Worm (Caenorhabditis elegans) whole organism, mixed stage, embryonic: ENCODE results near the gene rnf-5.
A peak's percentile ranks its signal among the peaks of the same experiment; 100 is the strongest.

Source experiments
- M03D4.4 ChIP-seq: sonication (generic microtip); optimal IDR thresholded peaks from 2 replicates; lab custom pipeline; 2017; ENCODE audit warnings: mild to moderate bottlenecking, missing genetic modification characterization, missing compliant biosample characterization
- bed-3 ChIP-seq: fragments of 200-800 bp; sonication (Bioruptor generic); optimal IDR thresholded peaks from 3 replicates; lab custom pipeline; 2018; ENCODE audit warnings: mild to moderate bottlenecking, missing genetic modification characterization, moderate library complexity, missing compliant biosample characterization
- blmp-1 ChIP-seq: fragments of 150-350 bp; optimal IDR thresholded peaks from 2 replicates; lab custom pipeline; 2014; ENCODE audit warnings: missing biosample characterization, missing genetic modification characterization
- ceh-39 ChIP-seq: fragments of 150-350 bp; optimal IDR thresholded peaks from 2 replicates; lab custom pipeline; 2014; ENCODE audit warnings: missing biosample characterization, missing genetic modification characterization
- ces-1 ChIP-seq: fragments of 150-350 bp; optimal IDR thresholded peaks from 2 replicates; lab custom pipeline; 2014; ENCODE audit warnings: missing biosample characterization, missing genetic modification reagents, missing genetic modification characterization
- drap-1 ChIP-seq: fragments of 200-800 bp; sonication (Bioruptor generic); optimal IDR thresholded peaks from 3 replicates; lab custom pipeline; 2018; ENCODE audit warnings: mild to moderate bottlenecking, missing genetic modification characterization, missing compliant biosample characterization
- ham-2 ChIP-seq: fragments of 200-800 bp; sonication (Bioruptor generic); optimal IDR thresholded peaks from 2 replicates; lab custom pipeline; 2018; ENCODE audit warnings: mild to moderate bottlenecking, missing genetic modification characterization, missing compliant biosample characterization
- hlh-1 ChIP-seq: fragments of 150-350 bp; optimal IDR thresholded peaks from 2 replicates; lab custom pipeline; 2014; ENCODE audit warnings: missing biosample characterization, missing genetic modification reagents, missing genetic modification characterization
- lin-13 ChIP-seq: fragments of 150-350 bp; optimal IDR thresholded peaks from 2 replicates; lab custom pipeline; 2014; ENCODE audit warnings: missing biosample characterization, missing genetic modification characterization
- lin-32 ChIP-seq: fragments of 200-800 bp; sonication (Bioruptor generic); optimal IDR thresholded peaks from 2 replicates; lab custom pipeline; 2018; ENCODE audit warnings: mild to moderate bottlenecking, missing genetic modification characterization, missing compliant biosample characterization
- lsy-2 ChIP-seq: fragments of 150-350 bp; optimal IDR thresholded peaks from 2 replicates; lab custom pipeline; 2014; ENCODE audit warnings: missing biosample characterization, missing genetic modification characterization
- mls-2 ChIP-seq: sonication (generic microtip); optimal IDR thresholded peaks from 2 replicates; lab custom pipeline; 2016; ENCODE audit warnings: mild to moderate bottlenecking, missing genetic modification characterization, moderate library complexity, missing compliant biosample characterization
- nhr-28 ChIP-seq: fragments of 150-350 bp; optimal IDR thresholded peaks from 2 replicates; lab custom pipeline; 2014; ENCODE audit warnings: missing biosample characterization, missing genetic modification characterization
- nhr-76 ChIP-seq: sonication (generic microtip); optimal IDR thresholded peaks from 2 replicates; lab custom pipeline; 2017; ENCODE audit warnings: missing biosample characterization, missing genetic modification characterization
- sem-2 ChIP-seq: fragments of 200-800 bp; sonication (Bioruptor generic); optimal IDR thresholded peaks from 2 replicates; lab custom pipeline; 2018; ENCODE audit warnings: mild to moderate bottlenecking, missing genetic modification characterization, missing compliant biosample characterization
- snpc-4 ChIP-seq: fragments of 150-350 bp; optimal IDR thresholded peaks from 2 replicates; lab custom pipeline; 2014; ENCODE audit warnings: missing biosample characterization, missing genetic modification characterization
- sptf-1 ChIP-seq: sonication (generic microtip); optimal IDR thresholded peaks from 2 replicates; lab custom pipeline; 2017; ENCODE audit warnings: mild to moderate bottlenecking, missing genetic modification characterization, moderate library complexity, missing compliant biosample characterization
- tbx-8 ChIP-seq: fragments of 200-800 bp; sonication (Bioruptor generic); optimal IDR thresholded peaks from 2 replicates; lab custom pipeline; 2018; ENCODE audit warnings: mild to moderate bottlenecking, missing genetic modification characterization, moderate library complexity, missing compliant biosample characterization
- unc-39 ChIP-seq: fragments of 150-350 bp; optimal IDR thresholded peaks from 2 replicates; lab custom pipeline; 2014; ENCODE audit warnings: missing biosample characterization, missing genetic modification characterization
- unc-62 ChIP-seq: fragments of 150-350 bp; optimal IDR thresholded peaks from 2 replicates; lab custom pipeline; 2014; ENCODE audit warnings: missing biosample characterization, missing genetic modification reagents, missing genetic modification characterization
- zip-8 ChIP-seq: fragments of 150-350 bp; optimal IDR thresholded peaks from 2 replicates; lab custom pipeline; 2014; ENCODE audit warnings: missing biosample characterization, missing genetic modification characterization
- ztf-11 ChIP-seq: fragments of 150-350 bp; optimal IDR thresholded peaks from 2 replicates; lab custom pipeline; 2014; ENCODE audit warnings: missing biosample characterization, missing genetic modification characterization

Gene rnf-5

ce11 chrIII:4137180-4137579 is 29.5 kb downstream of the rnf-5 start:
- no peak for TF ChIP-seq sem-2 (GFP tag; lab: Kevin White, UChicago)

DNA sequence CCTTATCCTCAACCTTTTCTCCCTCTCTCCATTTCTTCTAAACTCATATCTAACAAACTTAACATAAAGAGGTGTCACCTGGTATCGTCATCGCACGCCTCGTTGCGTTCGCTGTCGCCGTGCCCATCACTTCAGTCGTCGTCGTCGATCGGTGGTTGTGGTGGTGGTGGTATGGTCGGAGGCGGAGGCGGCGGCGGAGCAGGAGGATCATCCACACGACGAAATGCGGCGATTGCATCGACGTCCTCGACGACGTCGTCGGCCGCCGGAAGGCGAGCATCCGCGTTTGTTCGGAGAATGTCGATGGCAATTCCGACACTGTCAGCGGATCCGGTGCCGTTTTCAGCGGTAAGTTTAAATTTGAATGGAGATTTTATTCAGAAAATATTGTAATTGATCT is 32.6 kb downstream of the rnf-5 start:
- TF ChIP-seq zip-8 (tag; lab: Kevin White, UChicago) (no peak), sptf-1 (tag; lab: Kevin White, UChicago) (no peak), unc-39 (tag; lab: Kevin White, UChicago) (no peak), lsy-2 (tag; lab: Kevin White, UChicago) (no peak), hlh-1 (tag; lab: Kevin White, UChicago) (no peak), mls-2 (tag; lab: Kevin White, UChicago) (no peak), bed-3 (GFP tag; lab: Kevin White, UChicago) (no peak)
- TF ChIP-seq, all 35 proteins: peak for 0

ce11 chrIII:4131814-4132555 is 34.7 kb downstream of the rnf-5 start:
- TF ChIP-seq lin-32 (GFP tag; lab: Kevin White, UChicago) (no peak), M03D4.4 (no peak), ces-1 (GFP tag; lab: Kevin White, UChicago) (peak; percentile 93), lsy-2 (tag; lab: Kevin White, UChicago) (no peak)

DNA sequence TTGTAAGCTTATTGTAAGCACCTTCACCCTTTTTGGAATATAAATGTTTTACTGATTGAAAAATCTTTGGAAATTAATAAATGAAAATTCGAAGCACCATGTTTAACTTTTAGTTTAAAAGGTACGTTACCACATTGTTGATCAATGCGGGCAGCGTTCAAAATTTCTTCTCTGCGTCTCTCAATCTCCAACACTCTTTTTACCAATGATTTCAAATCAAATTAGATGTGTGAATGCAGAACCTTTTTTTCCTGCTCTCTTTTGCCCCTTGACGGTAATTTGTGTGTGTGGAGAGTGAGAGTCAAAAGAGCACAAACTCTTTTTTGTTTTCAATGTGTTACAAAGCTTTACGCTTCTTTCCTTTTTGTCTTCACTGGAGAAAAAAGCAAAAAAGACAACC is 42.7 kb downstream of the rnf-5 start:
- TF ChIP-seq ztf-11 (tag; lab: Kevin White, UChicago) (no peak), ces-1 (GFP tag; lab: Kevin White, UChicago) (peak; percentile 45)

DNA sequence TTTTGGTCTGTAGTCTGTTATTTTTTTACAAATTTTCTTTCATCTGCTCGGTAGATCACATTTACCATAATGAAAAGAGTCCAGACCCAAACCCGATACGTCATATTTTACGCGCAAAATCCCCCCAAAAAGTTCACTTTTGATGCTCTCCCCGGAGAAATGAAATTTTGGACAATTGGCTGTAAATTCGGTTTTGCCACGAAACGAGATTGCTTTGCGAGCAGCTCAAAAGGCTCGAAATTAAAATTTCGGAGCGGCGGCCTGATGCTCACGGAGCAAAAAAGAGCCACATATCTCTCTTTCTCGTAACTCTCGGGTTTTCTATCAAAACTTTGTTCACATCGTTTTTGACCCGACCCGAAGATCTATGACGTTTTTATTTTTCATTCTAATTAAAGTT is 43.4 kb downstream of the rnf-5 start:
- TF ChIP-seq tbx-8 (GFP tag; lab: Kevin White, UChicago) (no peak), lin-13 (tag; lab: Kevin White, UChicago) (no peak), snpc-4 (tag; lab: Kevin White, UChicago) (no peak), ces-1 (GFP tag; lab: Kevin White, UChicago) (peak; percentile 75)

ce11 chrIII:4120386-4120785 is 46.3 kb downstream of the rnf-5 start:
- TF ChIP-seq unc-62 (no peak), sptf-1 (tag; lab: Kevin White, UChicago) (no peak), lin-13 (tag; lab: Kevin White, UChicago) (no peak), snpc-4 (tag; lab: Kevin White, UChicago) (no peak), ceh-39 (tag; lab: Kevin White, UChicago) (no peak), unc-39 (tag; lab: Kevin White, UChicago) (no peak), nhr-76 (tag; lab: Kevin White, UChicago) (no peak), bed-3 (GFP tag; lab: Kevin White, UChicago) (no peak), blmp-1 (no peak), drap-1 (GFP tag; lab: Kevin White, UChicago) (no peak), hlh-1 (tag; lab: Kevin White, UChicago) (no peak), M03D4.4 (no peak), nhr-28 (no peak)

ce11 chrIII:4119736-4120135 is 46.9 kb downstream of the rnf-5 start:
- TF ChIP-seq ces-1 (GFP tag; lab: Kevin White, UChicago) (peak; percentile 82), M03D4.4 (no peak), snpc-4 (tag; lab: Kevin White, UChicago) (no peak)
- TF ChIP-seq, all 35 proteins: peak for 1

ce11 chrIII:4115085-4115484 is 51.6 kb downstream of the rnf-5 start, which contains the start of gene unc-103:
Gene unc-103 (plus strand): TSS chrIII:4115385.
- TF ChIP-seq tbx-8 (GFP tag; lab: Kevin White, UChicago) (no peak), ham-2 (GFP tag; lab: Kevin White, UChicago) (no peak)
